Worm (Caenorhabditis elegans): ENCODE data around the gene R12C12.10.

The R12C12.10 gene

DNA sequence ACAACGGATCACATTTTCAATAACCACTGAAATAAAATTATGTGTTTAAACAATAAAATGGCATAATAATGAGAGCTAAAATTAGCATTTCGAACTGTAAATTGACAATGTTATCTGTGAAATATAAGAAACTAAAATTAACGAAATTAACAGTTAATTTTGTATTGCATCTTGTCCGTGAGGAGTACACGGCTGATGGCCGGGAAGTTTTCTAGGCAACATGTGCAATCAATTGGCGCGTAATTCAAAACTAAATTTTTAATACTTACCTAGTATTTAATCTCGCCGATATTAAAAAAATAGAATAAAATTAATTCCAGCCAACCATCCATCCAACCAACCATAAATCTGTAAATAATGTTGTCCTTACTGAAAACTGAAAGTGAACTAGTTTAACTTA is 18.4 kb upstream of the R12C12.10 start (continued):
- TF ChIP-seq somi-1 (GFP tag; optimal IDR thresholded peaks at IDR 0.05) (no peak), unc-130 (GFP tag; optimal IDR thresholded peaks at IDR 0.05) (peak; percentile 69), efl-1 (GFP tag; optimal IDR thresholded peaks at IDR 0.05) (peak; percentile 58), attf-6 (GFP tag; IDR thresholded peaks at IDR 0.05) (no peak), aptf-3 (GFP tag; IDR thresholded peaks at IDR 0.05) (no peak), mcd-1 (GFP tag; IDR thresholded peaks at IDR 0.05) (peak; percentile 73), zim-3 (tag; optimal IDR thresholded peaks at IDR 0.05) (no peak), attf-3 (GFP tag; conservative IDR thresholded peaks at IDR 0.05) (0 out of 2 replicates have a peak, but pooled peaks have one; percentile 25), B0035.1 (tag; optimal IDR thresholded peaks at IDR 0.05) (no peak), lin-26 (GFP tag; IDR thresholded peaks at IDR 0.05) (no peak), Y53G8AR.9 (GFP tag; conservative IDR thresholded peaks at IDR 0.05) (no peak), B0261.1 (tag; optimal IDR thresholded peaks at IDR 0.05) (no peak), T26A5.8 (tag; optimal IDR thresholded peaks at IDR 0.05) (no peak), hmg-20 (GFP tag; IDR thresholded peaks at IDR 0.05) (peak; percentile 48; the same call in 1 of the 2 replicates), F39B2.1 (GFP tag; IDR thresholded peaks at IDR 0.05) (no peak), F57A8.1 (GFP tag; optimal IDR thresholded peaks at IDR 0.05) (no peak), snpc-4 (GFP tag; optimal IDR thresholded peaks at IDR 0.05) (no peak), snpc-4 (tag; optimal IDR thresholded peaks at IDR 0.05) (peak in 2 of 4 experiments; percentile 33 to 60), F10E7.11 (tag; optimal IDR thresholded peaks at IDR 0.05) (no peak), tbp1 (GFP tag; optimal IDR thresholded peaks at IDR 0.05) (no peak), lir-1 (GFP tag; conservative IDR thresholded peaks at IDR 0.05) (peak; percentile 59; the same call in 1 of the 2 replicates), sdz-38 (tag; optimal IDR thresholded peaks at IDR 0.05) (no peak), ceh-40 (GFP tag; IDR thresholded peaks at IDR 0.05) (no peak), chd-7 (tag; optimal IDR thresholded peaks at IDR 0.05) (no peak), madf-3 (GFP tag; IDR thresholded peaks at IDR 0.05) (no peak), lin-54 (GFP tag; optimal IDR thresholded peaks at IDR 0.05) (peak; percentile 91), hmg-1.2 (GFP tag; IDR thresholded peaks at IDR 0.05) (peak; percentile 29; the same call in 1 of the 2 replicates), ceh-27 (GFP tag; optimal IDR thresholded peaks at IDR 0.05) (peak; percentile 73), nfyb-1 (GFP tag; IDR thresholded peaks at IDR 0.05) (peak; percentile 47; the same call in 1 of the 2 replicates), nhr-80 (tag; optimal IDR thresholded peaks at IDR 0.05) (no peak), Y79H2A.3 (GFP tag; conservative IDR thresholded peaks at IDR 0.05) (no peak), dpff-1 (tag; optimal IDR thresholded peaks at IDR 0.05) (no peak), ets-4 (GFP tag; optimal IDR thresholded peaks at IDR 0.05) (no peak), ZK185.1 (tag; optimal IDR thresholded peaks at IDR 0.05; ENCODE audit: poor library complexity, severe bottlenecking) (peak; percentile 91), F49E8.2 (tag; optimal IDR thresholded peaks at IDR 0.05; ENCODE audit: insufficient read depth) (no peak), rpc-1 (optimal IDR thresholded peaks at IDR 0.05) (no peak), rpc-1 (tag; optimal IDR thresholded peaks at IDR 0.05) (no peak), snpc-3.4 (tag; optimal IDR thresholded peaks at IDR 0.05) (peak; percentile 23), mel-28 (tag; optimal IDR thresholded peaks at IDR 0.05; ENCODE audit: borderline replicate concordance) (no peak), C17E4.6 (GFP tag; IDR thresholded peaks at IDR 0.05) (no peak), egrh-3 (GFP tag; IDR thresholded peaks at IDR 0.05) (no peak), nfya-1 (tag; optimal IDR thresholded peaks at IDR 0.05; ENCODE audit: borderline replicate concordance, insufficient read depth) (no peak), hlh-12 (tag; optimal IDR thresholded peaks at IDR 0.05) (no peak), T07F8.4 (tag; optimal IDR thresholded peaks at IDR 0.05) (no peak), lsy-27 (tag; optimal IDR thresholded peaks at IDR 0.05; ENCODE audit: borderline replicate concordance, insufficient read depth) (no peak), lin-40 (tag; optimal IDR thresholded peaks at IDR 0.05) (no peak), lin-35 (GFP tag; optimal IDR thresholded peaks at IDR 0.05) (peak; percentile 6 to 95 (median 65)), K11D2.4 (GFP tag; IDR thresholded peaks at IDR 0.05) (0 out of 2 replicates have a peak, but pooled peaks have one; percentile 18), nhr-179 (tag; optimal IDR thresholded peaks at IDR 0.05) (no peak)
